Worm (Caenorhabditis elegans): ENCODE data around the gene Y17D7B.4.

- no peak for TF ChIP-seq ama-1 (optimal IDR thresholded peaks at IDR 0.05)
- no peak for TF ChIP-seq pes-1 (GFP tag; IDR thresholded peaks at IDR 0.05)
- TF ChIP-seq flt-1 (GFP tag; IDR thresholded peaks at IDR 0.05): no peak
- TF ChIP-seq hnd-1 (tag; optimal IDR thresholded peaks at IDR 0.05): no peak
These were observed 6.6 kb downstream of the Y17D7B.4 start for ce11 chrV:18769902-18770301.

Data from whole organism, early embryonic.